Fruit fly (Drosophila melanogaster) whole organism, embryonic: ENCODE results near the gene CG31230.

Experiments used
- Antp ChIP-seq: fragments of 200-800 bp; sonication (Bioruptor generic); optimal IDR thresholded peaks from 3 replicates; lab custom pipeline; 2016; ENCODE audit warnings: missing biosample characterization, missing genetic modification characterization
- CG10543 ChIP-seq: fragments of 200-800 bp; sonication (Bioruptor generic); optimal IDR thresholded peaks from 3 replicates; lab custom pipeline; 2017; ENCODE audit warnings: missing biosample characterization, mild to moderate bottlenecking, missing genetic modification characterization, moderate library complexity
- CG11398 ChIP-seq: fragments of 200-800 bp; sonication (Bioruptor generic); optimal IDR thresholded peaks from 2 replicates; lab custom pipeline; 2016; ENCODE audit warnings: missing biosample characterization, missing genetic modification characterization
- CG11723 ChIP-seq: fragments of 200-800 bp; sonication (Bioruptor generic); optimal IDR thresholded peaks from 2 replicates; lab custom pipeline; 2017; ENCODE audit warnings: missing biosample characterization, mild to moderate bottlenecking, missing genetic modification characterization
- CG14441 ChIP-seq: fragments of 200-800 bp; sonication (Bioruptor generic); IDR thresholded peaks from 2 replicates; pipeline ENCODE4 v1.3.6; 2022; ENCODE audit warnings: missing biosample characterization, missing genetic modification characterization
- CG14710 ChIP-seq: fragments of 200-800 bp; sonication (Bioruptor generic); optimal IDR thresholded peaks from 3 replicates; lab custom pipeline; 2019; ENCODE audit warnings: missing biosample characterization, mild to moderate bottlenecking, missing genetic modification characterization, moderate library complexity
- CG15514 ChIP-seq: fragments of 200-800 bp; sonication (Bioruptor generic); optimal IDR thresholded peaks from 3 replicates; lab custom pipeline; 2017; ENCODE audit warnings: missing biosample characterization, missing genetic modification characterization, mild to moderate bottlenecking, moderate library complexity, missing genetic modification reagents
- CG17328 ChIP-seq: fragments of 200-800 bp; sonication (Bioruptor generic); IDR thresholded peaks from 2 replicates; pipeline ENCODE4 v1.3.6; 2022; ENCODE audit warnings: missing biosample characterization, missing genetic modification characterization
- CG2116 ChIP-seq: fragments of 200-800 bp; sonication (Bioruptor generic); optimal IDR thresholded peaks from 3 replicates; lab custom pipeline; 2018; ENCODE audit warnings: missing biosample characterization, mild to moderate bottlenecking, missing genetic modification characterization
- CG31441 ChIP-seq: fragments of 200-800 bp; sonication (Bioruptor generic); IDR thresholded peaks from 2 replicates; pipeline ENCODE4 v1.3.6; 2022; ENCODE audit warnings: missing biosample characterization, missing genetic modification characterization
- CG33557 ChIP-seq: fragments of 200-800 bp; sonication (Bioruptor generic); optimal IDR thresholded peaks from 2 replicates; lab custom pipeline; 2019; ENCODE audit warnings: missing biosample characterization, mild to moderate bottlenecking, missing genetic modification characterization, moderate library complexity
- CG4730 ChIP-seq: fragments of 200-800 bp; sonication (Bioruptor generic); IDR thresholded peaks from 2 replicates; pipeline ENCODE4 v1.3.6; 2022; ENCODE audit warnings: missing biosample characterization, missing genetic modification characterization
- CG9727 ChIP-seq: fragments of 200-800 bp; sonication (Bioruptor generic); optimal IDR thresholded peaks from 3 replicates; lab custom pipeline; 2017; ENCODE audit warnings: missing biosample characterization, mild to moderate bottlenecking, missing genetic modification characterization
- CG9932 ChIP-seq: fragments of 200-800 bp; sonication (Bioruptor generic); IDR thresholded peaks from 2 replicates; pipeline ENCODE4 v1.3.6; 2022; ENCODE audit warnings: missing biosample characterization, missing genetic modification characterization
- CoRest ChIP-seq: fragments of 200-800 bp; sonication (Bioruptor generic); optimal IDR thresholded peaks from 3 replicates; lab custom pipeline; 2018; ENCODE audit warnings: missing biosample characterization, mild to moderate bottlenecking, missing genetic modification characterization, moderate library complexity
- Deaf1 ChIP-seq: fragments of 200-800 bp; optimal IDR thresholded peaks from 3 replicates; lab custom pipeline; 2019; ENCODE audit warnings: missing biosample characterization, mild to moderate bottlenecking, missing genetic modification characterization, moderate library complexity
- Dip2 ChIP-seq: fragments of 200-800 bp; sonication (Bioruptor generic); IDR thresholded peaks from 2 replicates; pipeline ENCODE4 v1.3.6; 2022; ENCODE audit warnings: missing biosample characterization, missing genetic modification characterization
- Dll ChIP-seq: fragments of 200-800 bp; sonication (Bioruptor generic); IDR thresholded peaks from 4 replicates; pipeline ENCODE4 v1.3.6; 2022; ENCODE audit warnings: missing biosample characterization, missing genetic modification characterization; ENCODE audit not compliant: partially characterized antibody
- ERR ChIP-seq: fragments of 200-800 bp; sonication (Bioruptor generic); optimal IDR thresholded peaks from 2 replicates; lab custom pipeline; 2016; ENCODE audit warnings: missing biosample characterization, missing genetic modification characterization
- HLH4C ChIP-seq: fragments of 200-800 bp; sonication (Bioruptor generic); IDR thresholded peaks from 3 replicates; pipeline ENCODE4 v1.3.6; 2022; ENCODE audit warnings: missing biosample characterization, missing genetic modification characterization; ENCODE audit not compliant: partially characterized antibody
- Hmx ChIP-seq: fragments of 200-800 bp; sonication (Bioruptor generic); optimal IDR thresholded peaks from 2 replicates; lab custom pipeline; 2016; ENCODE audit warnings: missing biosample characterization, missing genetic modification characterization
- Lhr ChIP-seq: fragments of 200-800 bp; sonication (Bioruptor generic); optimal IDR thresholded peaks from 3 replicates; lab custom pipeline; 2017; ENCODE audit warnings: mild to moderate bottlenecking, missing biosample characterization, missing genetic modification reagents, missing genetic modification characterization
- Mrtf ChIP-seq: fragments of 200-800 bp; sonication (Bioruptor generic); IDR thresholded peaks from 3 replicates; pipeline ENCODE4 v1.3.6; 2022; ENCODE audit warnings: missing biosample characterization, missing genetic modification characterization
- NC2β ChIP-seq: fragments of 200-800 bp; sonication (Bioruptor generic); optimal IDR thresholded peaks from 2 replicates; lab custom pipeline; 2016; ENCODE audit warnings: missing biosample characterization, missing genetic modification characterization
- Opbp ChIP-seq: fragments of 200-800 bp; sonication (Bioruptor generic); IDR thresholded peaks from 3 replicates; pipeline ENCODE4 v1.3.6; 2022; ENCODE audit warnings: missing biosample characterization, missing genetic modification characterization; ENCODE audit not compliant: partially characterized antibody
- aop ChIP-seq: fragments of 200-800 bp; sonication (Bioruptor generic); IDR thresholded peaks from 2 replicates; pipeline ENCODE4 v1.3.6; 2022; ENCODE audit warnings: missing biosample characterization, missing genetic modification characterization
- br ChIP-seq: fragments of >200 bp; optimal IDR thresholded peaks from 2 replicates; lab custom pipeline; 2017
- cato ChIP-seq: fragments of 200-800 bp; sonication (Bioruptor generic); optimal IDR thresholded peaks from 2 replicates; lab custom pipeline; 2016; ENCODE audit warnings: missing biosample characterization, missing genetic modification characterization, borderline replicate concordance
- dm ChIP-seq: fragments of 200-800 bp; sonication (Bioruptor generic); optimal IDR thresholded peaks from 3 replicates; lab custom pipeline; 2016; ENCODE audit warnings: missing biosample characterization, missing genetic modification characterization
- ftz-f1 ChIP-seq: fragments of 200-800 bp; sonication (Bioruptor generic); optimal IDR thresholded peaks from 2 replicates; lab custom pipeline; 2016; ENCODE audit warnings: missing biosample characterization, missing genetic modification characterization
- gce ChIP-seq: fragments of 200-800 bp; sonication (Bioruptor generic); IDR thresholded peaks from 3 replicates; pipeline ENCODE4 v1.3.6; 2022; ENCODE audit warnings: missing biosample characterization, missing genetic modification characterization
- gfzf ChIP-seq: fragments of 200-800 bp; sonication (Bioruptor generic); optimal IDR thresholded peaks from 2 replicates; lab custom pipeline; 2016; ENCODE audit warnings: missing biosample characterization, mild to moderate bottlenecking, missing genetic modification characterization, moderate library complexity
- hb ChIP-seq: fragments of 200-800 bp; sonication (Bioruptor generic); IDR thresholded peaks from 3 replicates; pipeline ENCODE4 v1.3.6; 2022; ENCODE audit warnings: missing biosample characterization, missing genetic modification characterization; ENCODE audit not compliant: partially characterized antibody
- insv ChIP-seq, 2 experiments: fragments of 200-800 bp; sonication (Bioruptor generic); optimal IDR thresholded peaks; 3 replicates each; lab custom pipeline; 2016 to 2018; ENCODE audit warnings: missing biosample characterization in 2 of 2, missing genetic modification characterization in 2 of 2
- knrl ChIP-seq: fragments of 200-800 bp; sonication (Bioruptor generic); IDR thresholded peaks from 3 replicates; pipeline ENCODE4 v1.3.6; 2022; ENCODE audit warnings: missing biosample characterization, missing genetic modification characterization; ENCODE audit not compliant: partially characterized antibody
- lov ChIP-seq, 2 experiments: fragments of 200-800 bp in 1 of 2; fragments of >200 bp in 1 of 2; sonication (Bioruptor generic) in 1 of 2; IDR thresholded peaks in 1 of 2; optimal IDR thresholded peaks in 1 of 2; 2 replicates in 1 of 2; 3 replicates in 1 of 2; pipeline versions ENCODE4 v1.3.6 to Lab custom; 2017 to 2022; ENCODE audit warnings: missing biosample characterization in 1 of 2, missing genetic modification characterization in 1 of 2
- mld ChIP-seq: fragments of 200-800 bp; sonication (Bioruptor generic); IDR thresholded peaks from 3 replicates; pipeline ENCODE4 v1.3.6; 2022; ENCODE audit warnings: missing biosample characterization, missing genetic modification characterization; ENCODE audit not compliant: partially characterized antibody
- nerfin-2 ChIP-seq: fragments of 200-800 bp; sonication (Bioruptor generic); IDR thresholded peaks from 2 replicates; pipeline ENCODE4 v1.3.6; 2022; ENCODE audit warnings: missing biosample characterization, missing genetic modification characterization; ENCODE audit not compliant: partially characterized antibody
- nmo ChIP-seq: fragments of 200-800 bp; sonication (Bioruptor generic); optimal IDR thresholded peaks from 2 replicates; lab custom pipeline; 2018; ENCODE audit warnings: missing biosample characterization, mild to moderate bottlenecking, missing genetic modification characterization, moderate library complexity
- odd ChIP-seq: fragments of 200-800 bp; sonication (Bioruptor generic); optimal IDR thresholded peaks from 2 replicates; lab custom pipeline; 2017; ENCODE audit warnings: missing biosample characterization, mild to moderate bottlenecking, missing genetic modification characterization
- peb ChIP-seq: fragments of 200-800 bp; sonication (Bioruptor generic); IDR thresholded peaks from 2 replicates; pipeline ENCODE4 v1.3.6; 2022; ENCODE audit warnings: missing biosample characterization, missing genetic modification characterization
- pita ChIP-seq: fragments of 200-800 bp; sonication (Bioruptor generic); optimal IDR thresholded peaks from 2 replicates; lab custom pipeline; 2017; ENCODE audit warnings: missing biosample characterization, mild to moderate bottlenecking, missing genetic modification characterization
- psq ChIP-seq: fragments of 200-800 bp; sonication (Bioruptor generic); optimal IDR thresholded peaks from 2 replicates; lab custom pipeline; 2017; ENCODE audit warnings: missing biosample characterization, missing genetic modification characterization
- pzg ChIP-seq: fragments of 200-800 bp; sonication (Bioruptor generic); optimal IDR thresholded peaks from 3 replicates; lab custom pipeline; 2018; ENCODE audit warnings: missing biosample characterization, mild to moderate bottlenecking, missing genetic modification characterization, moderate library complexity
- slbo ChIP-seq: fragments of 200-800 bp; sonication (Bioruptor generic); IDR thresholded peaks from 2 replicates; pipeline ENCODE4 v1.3.6; 2022; ENCODE audit warnings: missing biosample characterization, missing genetic modification characterization
- slp2 ChIP-seq: fragments of 200-800 bp; sonication (Bioruptor generic); optimal IDR thresholded peaks from 2 replicates; lab custom pipeline; 2016; ENCODE audit warnings: missing biosample characterization, missing genetic modification characterization
- sna ChIP-seq: fragments of 200-800 bp; sonication (Bioruptor generic); IDR thresholded peaks from 2 replicates; pipeline ENCODE4 v1.3.6; 2022; ENCODE audit warnings: missing biosample characterization, missing genetic modification characterization; ENCODE audit not compliant: partially characterized antibody
- trem ChIP-seq: fragments of 200-800 bp; optimal IDR thresholded peaks from 3 replicates; lab custom pipeline; 2019; ENCODE audit warnings: missing biosample characterization, mild to moderate bottlenecking, missing genetic modification characterization, moderate library complexity
- zen ChIP-seq: fragments of 200-800 bp; sonication (Bioruptor generic); optimal IDR thresholded peaks from 3 replicates; lab custom pipeline; 2018; ENCODE audit warnings: missing biosample characterization, mild to moderate bottlenecking, missing genetic modification characterization, moderate library complexity

The CG31230 gene

dm6 chr3R:18667659-18668248 is 3.7 kb upstream of the CG31230 start, which contains the start of gene CG31229 (continued):
- TF ChIP-seq CG11723, result no peak
- no peak for TF ChIP-seq CG10543 (GFP tag; lab: Kevin White, UChicago)
- 0 out of 3 replicates have a peak, but pooled peaks have one; percentile 37 for TF ChIP-seq hb
- TF ChIP-seq pzg, result peak; percentile 65
- TF ChIP-seq Hmx, result no peak
- TF ChIP-seq CG17328 (GFP tag; lab: Robert Waterston, UW), result no peak
- no peak for TF ChIP-seq aop (GFP tag; lab: Robert Waterston, UW)
- no peak for TF ChIP-seq psq (GFP tag; lab: Kevin White, UChicago)
- no peak for TF ChIP-seq lov (optimal IDR thresholded peaks at IDR 0.05; lab: Kevin White, UChicago)
- TF ChIP-seq lov (GFP tag; IDR thresholded peaks at IDR 0.05; lab: Robert Waterston, UW), result no peak
- no peak; the same call in 2 of the 3 replicates for TF ChIP-seq Opbp (GFP tag; lab: Robert Waterston, UW)
- no peak for TF ChIP-seq Antp (GFP tag; lab: Kevin White, UChicago)
- TF ChIP-seq Dll (GFP tag; lab: Robert Waterston, UW), result peak; percentile 66; the same call in 3 of the 4 replicates
- no peak for TF ChIP-seq slbo
- TF ChIP-seq CG9727 (GFP tag; lab: Kevin White, UChicago), result no peak
- no peak for TF ChIP-seq CG33557 (GFP tag; lab: Kevin White, UChicago)
- no peak for TF ChIP-seq zen
- peak; percentile 42; the same call in 1 of the 2 replicates for TF ChIP-seq sna (GFP tag; lab: Robert Waterston, UW)
- no peak for TF ChIP-seq ERR (GFP tag; lab: Kevin White, UChicago)
- TF ChIP-seq ftz-f1 (GFP tag; lab: Kevin White, UChicago), result no peak
- TF ChIP-seq odd, result no peak
- TF ChIP-seq HLH4C (GFP tag; lab: Robert Waterston, UW), result peak; percentile 56; the same call in 1 of the 3 replicates
- peak; percentile 62 for TF ChIP-seq CG2116 (GFP tag; lab: Kevin White, UChicago)
- TF ChIP-seq CG9932 (GFP tag; lab: Robert Waterston, UW), result no peak
- TF ChIP-seq nmo (GFP tag; lab: Kevin White, UChicago), result peak; percentile 8
- no peak for TF ChIP-seq Lhr (GFP tag; lab: Kevin White, UChicago)
- 0 out of 2 replicates have a peak, but pooled peaks have one; percentile 24 for TF ChIP-seq nerfin-2 (GFP tag; lab: Robert Waterston, UW)
- TF ChIP-seq br (lab: Kevin White, UChicago), result no peak
- 0 out of 3 replicates have a peak, but pooled peaks have one; percentile 39 for TF ChIP-seq mld (GFP tag; lab: Robert Waterston, UW)
- peak; percentile 21; the same call in 1 of the 3 replicates for TF ChIP-seq knrl
- no peak for TF ChIP-seq Deaf1 (tag; lab: Kevin White, UChicago)
- no peak for TF ChIP-seq NC2β
- no peak for TF ChIP-seq CG14710 (tag; lab: Kevin White, UChicago)
- TF ChIP-seq CG31441 (GFP tag; lab: Robert Waterston, UW), result no peak
- peak; percentile 6 for TF ChIP-seq trem (tag; lab: Kevin White, UChicago)
- TF ChIP-seq cato (GFP tag; lab: Kevin White, UChicago), result no peak
- TF ChIP-seq CG15514 (GFP tag; lab: Kevin White, UChicago), result peak; percentile 86
- no peak for TF ChIP-seq CG11398
- TF ChIP-seq slp2 (GFP tag; lab: Kevin White, UChicago), result no peak
- no peak for TF ChIP-seq pita
- TF ChIP-seq CoRest (tag; lab: Kevin White, UChicago), result peak; percentile 5
- TF ChIP-seq CG14441 (GFP tag; lab: Robert Waterston, UW), result no peak
- TF ChIP-seq CG4730, result no peak
- no peak for TF ChIP-seq peb
- no peak for TF ChIP-seq Mrtf (GFP tag; lab: Robert Waterston, UW)
- peak; percentile 47 for TF ChIP-seq gfzf (GFP tag; lab: Kevin White, UChicago)
- TF ChIP-seq insv (GFP tag; optimal IDR thresholded peaks at IDR 0.05; lab: Kevin White, UChicago), result no peak
- TF ChIP-seq dm, result peak; percentile 33
- TF ChIP-seq Dip2 (GFP tag; lab: Robert Waterston, UW), result no peak
- TF ChIP-seq gce (GFP tag; lab: Robert Waterston, UW), result no peak
